Worm (Caenorhabditis elegans) whole organism, L1 larva: ENCODE results near the gene chil-14.

Source experiments
- C04F5.9 ChIP-seq: sonication (generic microtip); optimal IDR thresholded peaks from 2 replicates; lab custom pipeline; 2016; ENCODE audit warnings: missing genetic modification characterization, missing compliant biosample characterization
- Y116A8C.19 ChIP-seq: sonication (generic microtip); optimal IDR thresholded peaks from 2 replicates; lab custom pipeline; 2016; ENCODE audit warnings: missing compliant biosample characterization, missing genetic modification characterization, borderline replicate concordance
- ceh-88 ChIP-seq: fragments of 200-800 bp; sonication (Bioruptor generic); IDR thresholded peaks from 2 replicates; pipeline ENCODE4 v1.3.6; 2022; ENCODE audit warnings: missing genetic modification characterization, missing compliant biosample characterization
- ceh-90 ChIP-seq: sonication (generic microtip); optimal IDR thresholded peaks from 2 replicates; lab custom pipeline; 2016; ENCODE audit warnings: missing genetic modification characterization, missing compliant biosample characterization
- dpl-1 ChIP-seq, 3 experiments: fragments of 150-350 bp in 2 of 3; sonication (generic microtip) in 1 of 3; optimal IDR thresholded peaks; 2 replicates each; lab custom pipeline; 2014 to 2017; ENCODE audit warnings: missing biosample characterization in 3 of 3, missing genetic modification characterization in 3 of 3, missing genetic modification reagents in 3 of 3
- dsc-1 ChIP-seq: sonication (generic microtip); optimal IDR thresholded peaks from 2 replicates; lab custom pipeline; 2016; ENCODE audit warnings: mild to moderate bottlenecking, missing genetic modification characterization, missing compliant biosample characterization
- egl-13 ChIP-seq: sonication (generic microtip); optimal IDR thresholded peaks from 2 replicates; lab custom pipeline; 2016; ENCODE audit warnings: missing genotype, missing genetic modification reagents, missing genetic modification characterization, missing compliant biosample characterization
- fkh-4 ChIP-seq: sonication (generic microtip); optimal IDR thresholded peaks from 2 replicates; lab custom pipeline; 2016; ENCODE audit warnings: missing compliant biosample characterization, missing genetic modification characterization, borderline replicate concordance
- fkh-8 ChIP-seq: sonication (generic microtip); optimal IDR thresholded peaks from 2 replicates; lab custom pipeline; 2016; ENCODE audit warnings: mild to moderate bottlenecking, missing genetic modification characterization, missing compliant biosample characterization
- fos-1 ChIP-seq: fragments of 150-350 bp; optimal IDR thresholded peaks from 2 replicates; lab custom pipeline; 2014; ENCODE audit warnings: missing biosample characterization, missing genetic modification characterization
- irx-1 ChIP-seq: sonication (generic microtip); optimal IDR thresholded peaks from 2 replicates; lab custom pipeline; 2016; ENCODE audit warnings: missing genetic modification characterization, missing compliant biosample characterization
- lin-13 ChIP-seq: fragments of 150-350 bp; optimal IDR thresholded peaks from 2 replicates; lab custom pipeline; 2014; ENCODE audit warnings: missing biosample characterization, missing genetic modification reagents, missing genetic modification characterization
- lin-15B ChIP-seq: fragments of 150-350 bp; sonication (generic microtip); optimal IDR thresholded peaks from 3 replicates; lab custom pipeline; 2014; ENCODE audit warnings: missing biosample characterization, missing genetic modification characterization
- lin-39 ChIP-seq: fragments of 150-350 bp; optimal IDR thresholded peaks from 2 replicates; lab custom pipeline; 2014; ENCODE audit warnings: missing biosample characterization, missing genetic modification reagents, missing genetic modification characterization
- lir-3 ChIP-seq: sonication (generic microtip); optimal IDR thresholded peaks from 2 replicates; lab custom pipeline; 2016; ENCODE audit warnings: mild to moderate bottlenecking, missing genetic modification characterization, moderate library complexity, missing compliant biosample characterization; ENCODE audit not compliant: poor library complexity
- mab-9 ChIP-seq: fragments of 200-800 bp; sonication (Bioruptor generic); IDR thresholded peaks from 2 replicates; pipeline ENCODE4 v1.3.6; 2022; ENCODE audit warnings: missing genetic modification reagents, missing genetic modification characterization, missing compliant biosample characterization
- nhr-12 ChIP-seq: sonication (generic microtip); optimal IDR thresholded peaks from 2 replicates; lab custom pipeline; 2017; ENCODE audit warnings: missing biosample characterization, missing genetic modification characterization
- nhr-28 ChIP-seq: fragments of 150-350 bp; optimal IDR thresholded peaks from 2 replicates; lab custom pipeline; 2014; ENCODE audit warnings: missing biosample characterization, missing genetic modification characterization
- nhr-71 ChIP-seq: sonication (generic microtip); optimal IDR thresholded peaks from 2 replicates; lab custom pipeline; 2016; ENCODE audit warnings: mild to moderate bottlenecking, missing genetic modification characterization, moderate library complexity, missing compliant biosample characterization
- nhr-77 ChIP-seq: fragments of 150-350 bp; optimal IDR thresholded peaks from 2 replicates; lab custom pipeline; 2014; ENCODE audit warnings: missing biosample characterization, missing genetic modification characterization
- nhr-84 ChIP-seq: sonication (generic microtip); optimal IDR thresholded peaks from 2 replicates; lab custom pipeline; 2017; ENCODE audit warnings: missing biosample characterization, missing genetic modification characterization
- nhr-85 ChIP-seq: sonication (generic microtip); peaks from one replicate; lab custom pipeline; 2016; ENCODE audit warnings: missing genetic modification characterization, inconsistent platforms, missing compliant biosample characterization
- nhr-90 ChIP-seq: sonication (generic microtip); optimal IDR thresholded peaks from 2 replicates; lab custom pipeline; 2016; ENCODE audit warnings: mild to moderate bottlenecking, missing genetic modification characterization, missing compliant biosample characterization; ENCODE audit not compliant: poor library complexity
- pqm-1 ChIP-seq: sonication (generic microtip); optimal IDR thresholded peaks from 3 replicates; lab custom pipeline; 2017; ENCODE audit warnings: missing biosample characterization, missing genetic modification characterization
- snu-23 ChIP-seq: sonication (generic microtip); optimal IDR thresholded peaks from 2 replicates; lab custom pipeline; 2016; ENCODE audit warnings: missing genetic modification characterization, missing compliant biosample characterization
- sptf-1 ChIP-seq: fragments of 150-350 bp; optimal IDR thresholded peaks from 2 replicates; lab custom pipeline; 2014; ENCODE audit warnings: missing biosample characterization, missing genetic modification characterization
- sup-37 ChIP-seq: fragments of 200-800 bp; sonication (Bioruptor generic); optimal IDR thresholded peaks from 2 replicates; lab custom pipeline; 2018; ENCODE audit warnings: mild to moderate bottlenecking, missing genetic modification characterization, missing compliant biosample characterization
- unc-130 ChIP-seq: fragments of 150-350 bp; optimal IDR thresholded peaks from 2 replicates; lab custom pipeline; 2017; ENCODE audit warnings: missing biosample characterization, missing genetic modification characterization, inconsistent platforms
- unc-30 ChIP-seq: sonication (generic microtip); optimal IDR thresholded peaks from 2 replicates; lab custom pipeline; 2017; ENCODE audit warnings: missing biosample characterization, missing genetic modification characterization
- unc-86 ChIP-seq: sonication (generic microtip); optimal IDR thresholded peaks from 2 replicates; lab custom pipeline; 2016; ENCODE audit warnings: missing genetic modification characterization, missing compliant biosample characterization
- unc-98 ChIP-seq: fragments of 200-800 bp; sonication (Bioruptor generic); IDR thresholded peaks from 2 replicates; pipeline ENCODE4 v1.3.6; 2022; ENCODE audit warnings: missing genetic modification characterization, missing compliant biosample characterization
- ztf-4 ChIP-seq: fragments of 150-350 bp; optimal IDR thresholded peaks from 2 replicates; lab custom pipeline; 2014; ENCODE audit warnings: missing biosample characterization, missing genetic modification characterization

Gene chil-14

ce11 chrV:1495752-1496151 lies 40.9 kb downstream of the chil-14 start:
- TF ChIP-seq dsc-1 (tag; lab: Kevin White, UChicago) (no peak), pqm-1 (no peak), mab-9 (no peak), snu-23 (GFP tag; lab: Kevin White, UChicago) (no peak), fkh-8 (no peak), sptf-1 (tag; lab: Kevin White, UChicago) (no peak), nhr-12 (tag; lab: Kevin White, UChicago) (no peak), unc-30 (tag; lab: Kevin White, UChicago) (no peak), fos-1 (tag; lab: Kevin White, UChicago) (no peak), nhr-71 (tag; lab: Kevin White, UChicago) (no peak)

DNA sequence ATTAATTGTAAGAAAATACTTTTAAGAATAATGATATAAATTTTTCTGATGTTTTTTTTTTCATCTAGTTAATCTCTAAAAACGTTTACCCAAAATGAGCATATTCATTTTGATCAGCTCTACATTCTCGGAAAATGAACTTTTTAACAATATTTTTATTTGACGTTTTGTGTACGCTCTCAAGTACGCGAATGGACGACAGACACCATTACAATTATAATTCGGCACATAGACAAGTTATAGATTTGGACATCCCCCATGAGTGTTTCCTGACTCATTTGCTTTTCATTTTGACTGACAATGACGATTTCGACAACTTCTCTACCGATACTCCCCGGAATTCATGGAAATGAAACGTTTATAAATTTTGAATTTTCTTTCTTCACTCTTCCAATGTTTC lies 44.3 kb downstream of the chil-14 start, which contains the start of gene sru-27:
Gene sru-27 (plus strand): TSS at position 301 of the 400 bp plus-strand sequence.
- TF ChIP-seq fkh-4: no peak
- TF ChIP-seq lir-3 (tag; lab: Kevin White, UChicago): no peak
- TF ChIP-seq lin-13: no peak
- no peak for TF ChIP-seq unc-130
- TF ChIP-seq nhr-28 (tag; lab: Kevin White, UChicago): no peak
- no peak for TF ChIP-seq fkh-8
- TF ChIP-seq sptf-1 (tag; lab: Kevin White, UChicago): no peak
- TF ChIP-seq unc-86 (tag; lab: Kevin White, UChicago): no peak
- no peak for TF ChIP-seq nhr-85
- no peak for TF ChIP-seq dpl-1 (GFP tag; optimal IDR thresholded peaks at IDR 0.05; lab: Kevin White, UChicago)
- TF ChIP-seq unc-30 (tag; lab: Kevin White, UChicago): no peak
- TF ChIP-seq nhr-77 (tag; lab: Kevin White, UChicago): no peak
- no peak for TF ChIP-seq nhr-90 (tag; lab: Kevin White, UChicago)
- no peak for TF ChIP-seq Y116A8C.19 (tag; lab: Kevin White, UChicago)
- TF ChIP-seq ceh-90 (tag; lab: Kevin White, UChicago): no peak
- TF ChIP-seq, all 84 proteins: peak for 0

DNA sequence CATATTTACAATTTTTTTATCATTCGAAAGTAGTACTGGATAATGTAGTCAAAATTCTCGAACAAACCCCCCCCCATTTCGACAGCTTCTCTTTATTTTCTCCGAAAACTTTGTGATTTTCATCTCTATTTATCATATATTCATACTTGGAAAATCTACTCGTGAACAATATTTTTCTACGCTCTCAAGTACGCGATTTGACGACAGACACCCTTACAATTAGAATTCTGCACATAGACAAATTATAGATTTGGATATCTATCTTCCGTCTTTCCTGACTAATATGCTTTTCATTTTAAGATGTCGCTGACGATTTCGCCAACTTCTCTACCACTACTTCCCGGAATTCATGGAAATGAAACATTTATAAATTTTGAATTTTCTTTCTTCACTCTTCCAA lies 51.1 kb downstream of the chil-14 start, which contains the start of gene sru-28:
Gene sru-28 (plus strand): TSS at position 301 of the 400 bp plus-strand sequence.
- no peak for TF ChIP-seq lin-13
- no peak for TF ChIP-seq lin-39 (tag; lab: Kevin White, UChicago)
- TF ChIP-seq unc-98 (GFP tag; lab: Robert Waterston, UW): no peak
- TF ChIP-seq ceh-88 (GFP tag; lab: Robert Waterston, UW): no peak
- no peak for TF ChIP-seq ztf-4 (tag; lab: Kevin White, UChicago)
- TF ChIP-seq C04F5.9 (tag; lab: Kevin White, UChicago): no peak
- no peak for TF ChIP-seq nhr-84 (tag; lab: Kevin White, UChicago)
- no peak for TF ChIP-seq sup-37 (GFP tag; lab: Kevin White, UChicago)
- TF ChIP-seq mab-9: no peak
- no peak for TF ChIP-seq lin-15B
- no peak for TF ChIP-seq egl-13 (tag; lab: Kevin White, UChicago)
- TF ChIP-seq lir-3 (tag; lab: Kevin White, UChicago): no peak
- no peak for TF ChIP-seq irx-1 (tag; lab: Kevin White, UChicago)
- no peak for TF ChIP-seq nhr-90 (tag; lab: Kevin White, UChicago)
